Fruit fly (Drosophila melanogaster): Measurements from ENCODE around the gene crn.
A peak's percentile ranks its signal among the peaks of the same experiment; 100 is the strongest.

Gene crn

dm6 chrX:2213759-2214406 is 35.9 kb downstream of the crn start, which contains the start of gene SmydA-8 (continued):
- TF ChIP-seq fd96Cb (tag; optimal IDR thresholded peaks at IDR 0.05) = no peak
- TF ChIP-seq CG1603 (tag; optimal IDR thresholded peaks at IDR 0.05) = no peak
- TF ChIP-seq lmd (GFP tag; IDR thresholded peaks at IDR 0.05) = no peak
- no peak for TF ChIP-seq Kr (GFP tag; optimal IDR thresholded peaks at IDR 0.05)
- no peak for TF ChIP-seq CG33557 (GFP tag; optimal IDR thresholded peaks at IDR 0.05)
- no peak for TF ChIP-seq pan (optimal IDR thresholded peaks at IDR 0.05)
- no peak for TF ChIP-seq pan (GFP tag; optimal IDR thresholded peaks at IDR 0.05 in 1 of 2, IDR thresholded peaks at IDR 0.05 in 1 of 2)
- TF ChIP-seq p53 (GFP tag; optimal IDR thresholded peaks at IDR 0.05) = no peak
- TF ChIP-seq zfh1 (GFP tag; IDR thresholded peaks at IDR 0.05) = no peak
- no peak for TF ChIP-seq CG30431 (GFP tag; optimal IDR thresholded peaks at IDR 0.05)
- TF ChIP-seq otp (GFP tag; IDR thresholded peaks at IDR 0.05) = no peak
- 0 out of 2 replicates have a peak, but pooled peaks have one; percentile 13 for TF ChIP-seq CG13287 (GFP tag; IDR thresholded peaks at IDR 0.05; ENCODE audit: partially characterized antibody)
- no peak for TF ChIP-seq CG6854 (GFP tag; optimal IDR thresholded peaks at IDR 0.05)
- TF ChIP-seq CG11504 (tag; optimal IDR thresholded peaks at IDR 0.05) = no peak
- TF ChIP-seq ase (GFP tag; IDR thresholded peaks at IDR 0.05) = no peak
- TF ChIP-seq grn (GFP tag; optimal IDR thresholded peaks at IDR 0.05) = no peak
- TF ChIP-seq CG10959 (GFP tag; IDR thresholded peaks at IDR 0.05) = no peak
- no peak for TF ChIP-seq tna (GFP tag; IDR thresholded peaks at IDR 0.05; ENCODE audit: partially characterized antibody)
- TF ChIP-seq Elba2 (GFP tag; optimal IDR thresholded peaks at IDR 0.05) = no peak
- TF ChIP-seq Hand (GFP tag; optimal IDR thresholded peaks at IDR 0.05) = no peak
- no peak for TF ChIP-seq Ets65A (GFP tag)
- TF ChIP-seq CoRest (tag; optimal IDR thresholded peaks at IDR 0.05) = no peak
- TF ChIP-seq sens-2 (GFP tag; IDR thresholded peaks at IDR 0.05) = no peak
- TF ChIP-seq CG13123 (GFP tag; optimal IDR thresholded peaks at IDR 0.05) = no peak
- no peak for TF ChIP-seq dm (GFP tag; optimal IDR thresholded peaks at IDR 0.05)
- peak; percentile 19 for TF ChIP-seq sens (GFP tag)
- TF ChIP-seq CG17385 (GFP tag; optimal IDR thresholded peaks at IDR 0.05) = no peak
- TF ChIP-seq Hr3 (GFP tag; optimal IDR thresholded peaks at IDR 0.05) = no peak
- TF ChIP-seq slbo (GFP tag; IDR thresholded peaks at IDR 0.05) = no peak
- TF ChIP-seq kni (GFP tag; optimal IDR thresholded peaks at IDR 0.05) = no peak
- no peak for TF ChIP-seq danr (GFP tag; IDR thresholded peaks at IDR 0.05)
- no peak for TF ChIP-seq Doc3 (GFP tag; IDR thresholded peaks at IDR 0.05; ENCODE audit: partially characterized antibody)
- TF ChIP-seq Pdp1 (GFP tag; optimal IDR thresholded peaks at IDR 0.05) = peak in 1 of 2 experiments; percentile 66
- no peak for TF ChIP-seq Max (GFP tag; optimal IDR thresholded peaks at IDR 0.05)
- TF ChIP-seq cas (GFP tag; IDR thresholded peaks at IDR 0.05) = no peak
- no peak for TF ChIP-seq Dad (GFP tag; optimal IDR thresholded peaks at IDR 0.05)
- no peak for TF ChIP-seq CG8765 (GFP tag; IDR thresholded peaks at IDR 0.05)
- no peak for TF ChIP-seq CG6765 (GFP tag; optimal IDR thresholded peaks at IDR 0.05)
- TF ChIP-seq hbn (GFP tag; IDR thresholded peaks at IDR 0.05; ENCODE audit: partially characterized antibody) = no peak
- TF ChIP-seq nau (GFP tag; optimal IDR thresholded peaks at IDR 0.05) = no peak
- TF ChIP-seq dmrt11E (tag; optimal IDR thresholded peaks at IDR 0.05) = no peak
- no peak for TF ChIP-seq CG12659 (GFP tag; optimal IDR thresholded peaks at IDR 0.05)
- TF ChIP-seq luna (GFP tag; optimal IDR thresholded peaks at IDR 0.05) = no peak
- TF ChIP-seq Vsx1 (GFP tag; optimal IDR thresholded peaks at IDR 0.05) = no peak
- TF ChIP-seq CG18476 (GFP tag; optimal IDR thresholded peaks at IDR 0.05) = no peak
- no peak for TF ChIP-seq hkb (optimal IDR thresholded peaks at IDR 0.05)
- TF ChIP-seq hkb (GFP tag; IDR thresholded peaks at IDR 0.05) = 0 out of 2 replicates have a peak, but pooled peaks have one; percentile 10
- no peak for TF ChIP-seq nom (GFP tag; optimal IDR thresholded peaks at IDR 0.05)
- TF ChIP-seq inv (GFP tag; IDR thresholded peaks at IDR 0.05; ENCODE audit: partially characterized antibody) = no peak
- no peak for TF ChIP-seq CG12942 (GFP tag; optimal IDR thresholded peaks at IDR 0.05)
- no peak for TF ChIP-seq ranshi (GFP tag; IDR thresholded peaks at IDR 0.05)
